Worm (Caenorhabditis elegans): ENCODE results near the gene C26D10.4.

Gene C26D10.4

DNA sequence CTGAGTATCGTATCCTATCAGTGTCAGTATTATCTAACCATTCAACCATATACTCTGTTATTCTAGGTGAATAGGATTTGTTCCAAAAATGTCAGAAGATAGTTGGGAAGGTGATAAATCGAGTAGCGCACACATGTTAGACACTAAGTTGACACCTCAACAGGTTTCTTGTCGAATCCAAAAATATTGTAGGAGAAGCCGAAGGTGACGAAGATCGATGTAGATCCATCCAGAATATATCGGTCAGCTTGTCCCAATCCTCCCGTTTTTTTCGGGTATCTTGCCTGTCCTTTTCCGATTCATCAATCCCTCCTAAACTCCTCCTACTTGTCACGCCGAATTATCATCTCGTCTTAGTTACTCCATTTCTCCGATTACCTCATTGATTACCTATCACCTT, 16.1 kb downstream of the C26D10.4 start:
- TF ChIP-seq unc-62 (GFP tag; optimal IDR thresholded peaks at IDR 0.05), result no peak

- no peak for TF ChIP-seq unc-62 (GFP tag; optimal IDR thresholded peaks at IDR 0.05)
Observed at ce11 chrII:8346384-8346783, 16.8 kb downstream of the C26D10.4 start, which contains the start of gene eff-1. Gene eff-1, plus strand, starts transcription at chrII:8346684.

DNA sequence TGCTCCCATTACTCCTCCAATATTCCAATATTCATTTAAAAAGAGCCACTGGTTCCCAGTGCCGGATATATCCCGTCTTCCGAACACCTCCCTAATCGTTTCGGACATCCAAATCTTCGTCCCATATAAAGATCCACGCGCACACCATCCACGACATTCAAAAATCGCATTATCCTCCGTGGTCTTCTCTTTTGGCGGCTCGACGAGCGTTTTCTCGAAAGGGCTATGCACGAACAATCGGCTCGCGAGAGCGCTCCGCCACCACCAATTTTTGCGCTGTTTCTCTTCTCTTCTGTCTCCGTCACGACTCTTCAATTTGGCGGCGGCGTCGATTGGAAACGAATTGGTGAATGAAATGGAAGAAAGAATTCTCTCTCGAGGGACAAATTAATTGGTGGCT, 23.7 kb downstream of the C26D10.4 start:
- no peak for TF ChIP-seq unc-62 (GFP tag; optimal IDR thresholded peaks at IDR 0.05)

ce11 chrII:8354233-8354750, 24.7 kb downstream of the C26D10.4 start, which contains the start of gene C26D10.6:
Gene C26D10.6, minus strand, starts transcription at chrII:8354700.
- no peak for TF ChIP-seq unc-62 (GFP tag; optimal IDR thresholded peaks at IDR 0.05)

DNA sequence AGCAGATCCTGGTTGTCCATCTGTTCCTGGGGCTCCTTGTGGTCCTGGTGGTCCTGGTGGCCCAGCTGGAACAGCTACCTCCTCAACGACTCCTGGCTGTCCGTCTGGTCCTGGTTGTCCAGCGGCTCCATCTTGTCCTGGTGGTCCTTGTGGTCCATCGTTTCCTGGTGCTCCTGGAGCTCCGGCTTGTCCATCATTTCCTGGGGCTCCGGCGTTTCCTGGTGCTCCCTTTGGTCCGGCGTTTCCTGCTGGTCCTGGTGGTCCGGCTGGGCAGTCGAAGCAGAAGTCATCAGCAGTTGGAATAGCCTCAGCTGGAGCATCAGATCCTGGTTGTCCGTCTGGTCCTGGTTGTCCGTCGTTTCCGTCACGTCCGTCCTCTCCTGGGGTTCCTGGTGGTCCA, 28.9 kb downstream of the C26D10.4 start:
- no peak for TF ChIP-seq unc-62 (GFP tag; optimal IDR thresholded peaks at IDR 0.05)

DNA sequence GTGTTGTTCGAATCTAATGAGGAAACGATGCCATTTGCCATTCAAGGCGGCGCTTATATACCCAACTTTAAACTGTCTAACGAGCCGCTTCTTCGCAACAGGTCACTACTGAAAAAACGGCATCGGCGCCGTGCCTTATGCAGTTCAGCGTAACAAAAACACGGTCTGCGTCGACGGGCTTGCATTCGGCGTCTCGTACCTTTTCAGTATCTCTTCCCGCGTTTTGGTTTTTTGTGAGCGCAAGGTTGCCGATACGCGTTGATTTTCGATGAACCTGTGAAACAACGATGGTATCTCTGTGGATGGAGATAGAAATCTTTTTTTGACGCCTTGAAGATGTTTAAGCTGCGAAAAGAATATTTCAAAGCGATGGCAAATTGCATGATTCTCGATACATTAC, 29.8 kb downstream of the C26D10.4 start, which contains the start of gene col-77:
col-77 (minus strand) TSS at position 32 of the 400 bp plus-strand sequence.
- no peak for TF ChIP-seq unc-62 (GFP tag; optimal IDR thresholded peaks at IDR 0.05)

DNA sequence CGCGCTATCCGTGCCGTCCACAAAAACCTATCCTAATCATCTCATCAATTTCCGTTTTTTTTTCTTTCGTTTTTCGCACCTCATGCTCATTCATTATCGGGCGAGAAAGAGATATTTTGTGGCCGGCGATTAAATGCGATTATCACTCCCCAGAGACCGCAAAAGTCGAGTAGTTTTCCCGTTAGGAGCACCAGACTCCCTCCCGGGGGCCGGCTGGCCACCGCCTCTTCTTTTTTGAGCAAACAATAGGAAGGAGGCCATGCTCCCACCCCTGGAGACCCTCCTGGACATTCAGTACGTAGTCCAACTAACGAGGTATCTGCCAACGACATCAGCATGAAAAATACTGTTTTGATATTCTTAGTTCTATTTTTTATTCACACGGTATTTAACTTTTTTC, 30.9 kb downstream of the C26D10.4 start, which contains the start of gene M195.2:
M195.2 (plus strand) TSS at position 301 of the 400 bp plus-strand sequence.
- TF ChIP-seq unc-62 (GFP tag; optimal IDR thresholded peaks at IDR 0.05), result no peak

- TF ChIP-seq unc-62 (GFP tag; optimal IDR thresholded peaks at IDR 0.05), result no peak
Observed at ce11 chrII:8369059-8369458, 39.5 kb downstream of the C26D10.4 start, which contains the start of gene amt-3. Gene amt-3, minus strand, starts transcription at chrII:8369159.

ce11 chrII:8370194-8370593, 40.6 kb downstream of the C26D10.4 start:
- TF ChIP-seq unc-62 (GFP tag; optimal IDR thresholded peaks at IDR 0.05), result no peak

DNA sequence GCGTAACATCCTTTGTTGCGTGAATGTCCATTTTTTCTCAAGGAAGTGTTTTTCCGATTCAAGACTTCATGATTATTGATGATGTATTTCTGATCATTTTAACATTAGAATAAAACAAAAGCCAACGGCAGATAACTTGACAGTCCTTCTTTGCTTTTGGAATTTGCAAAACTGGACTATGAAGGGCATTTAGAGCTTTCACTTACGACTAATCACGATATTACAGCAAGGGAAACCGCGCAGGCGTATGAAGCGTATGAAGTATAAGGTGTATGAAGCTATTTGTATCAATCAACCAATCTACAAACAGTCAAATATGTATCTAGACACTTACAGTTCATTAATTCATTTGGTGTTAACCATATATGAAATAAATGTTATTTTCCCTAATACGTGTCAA, 48.2 kb downstream of the C26D10.4 start:
- TF ChIP-seq unc-62 (GFP tag; optimal IDR thresholded peaks at IDR 0.05), result no peak

ce11 chrII:8380188-8380587, 50.6 kb downstream of the C26D10.4 start:
- TF ChIP-seq unc-62 (GFP tag; optimal IDR thresholded peaks at IDR 0.05), result no peak

ce11 chrII:8381197-8381596, 51.6 kb downstream of the C26D10.4 start, which contains the start of gene F49E12.12:
Gene F49E12.12, plus strand, starts transcription at chrII:8381497.
- no peak for TF ChIP-seq unc-62 (GFP tag; optimal IDR thresholded peaks at IDR 0.05)

DNA sequence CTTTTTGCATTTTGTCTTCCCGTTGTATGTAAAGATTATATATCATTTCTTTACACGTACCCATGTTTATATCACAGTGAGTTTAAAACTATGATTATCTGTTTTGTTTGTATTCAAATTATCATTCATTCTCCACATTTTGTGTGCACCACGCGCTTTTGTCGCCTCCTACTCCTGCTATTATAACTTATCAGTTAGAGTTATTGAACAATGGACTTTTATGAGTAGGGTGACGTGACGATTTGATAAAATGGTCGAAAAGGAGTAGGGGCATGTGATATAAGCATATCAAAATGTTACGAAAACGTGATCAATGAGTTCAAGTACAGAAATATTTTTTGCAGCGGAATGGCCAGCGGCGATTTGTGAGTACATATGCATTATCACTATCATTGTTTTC, 53.3 kb downstream of the C26D10.4 start:
- no peak for TF ChIP-seq unc-62 (GFP tag; optimal IDR thresholded peaks at IDR 0.05)
